Worm (Caenorhabditis elegans) whole organism, young adult: ENCODE results near the gene F17A9.5.
"Not testable (repeated sequence)": the region's sequence is repeated elsewhere in the genome, so short reads cannot be mapped to it uniquely, and the experiment has no call there.

Source experiments
- F39B2.1 ChIP-seq: fragments of 200-800 bp; sonication (Bioruptor generic); IDR thresholded peaks from 2 replicates; pipeline ENCODE4 v1.3.6; 2022; ENCODE audit warnings: missing genetic modification reagents, missing genetic modification characterization, missing compliant biosample characterization
- F49E8.2 ChIP-seq: sonication (generic microtip); optimal IDR thresholded peaks from 3 replicates; lab custom pipeline; 2017; ENCODE audit warnings: missing genetic modification characterization, mild to moderate bottlenecking, missing compliant biosample characterization, antibody characterized with exemption, moderate library complexity; ENCODE audit not compliant: insufficient read depth
- K12H6.12 ChIP-seq: fragments of 200-800 bp; sonication (Bioruptor generic); optimal IDR thresholded peaks from 2 replicates; lab custom pipeline; 2018; ENCODE audit warnings: mild to moderate bottlenecking, missing genetic modification characterization, missing compliant biosample characterization
- Y95B8A.8 ChIP-seq: fragments of 200-800 bp; sonication (Bioruptor generic); IDR thresholded peaks from 2 replicates; pipeline ENCODE4 v1.3.6; 2022; ENCODE audit warnings: missing genetic modification reagents, missing genetic modification characterization, missing compliant biosample characterization
- bed-1 ChIP-seq: fragments of 200-800 bp; sonication (Bioruptor generic); IDR thresholded peaks from 2 replicates; pipeline ENCODE4 v1.3.6; 2022; ENCODE audit warnings: missing genetic modification reagents, missing genetic modification characterization, missing compliant biosample characterization
- cebp-1 ChIP-seq, 2 experiments: fragments of 200-800 bp in 1 of 2; sonication (Bioruptor generic) in 1 of 2; sonication (generic microtip) in 1 of 2; IDR thresholded peaks in 1 of 2; optimal IDR thresholded peaks in 1 of 2; 2 replicates each; pipeline versions ENCODE4 v1.3.6 to Lab custom; 2017 to 2022; ENCODE audit warnings: missing compliant biosample characterization in 2 of 2, missing genetic modification characterization in 2 of 2, mild to moderate bottlenecking in 1 of 2, missing genetic modification reagents in 1 of 2, moderate library complexity in 1 of 2
- dox-1 ChIP-seq: fragments of 200-800 bp; sonication (Bioruptor generic); IDR thresholded peaks from 2 replicates; pipeline ENCODE4 v1.3.6; 2022; ENCODE audit warnings: missing genetic modification reagents, missing genetic modification characterization, missing compliant biosample characterization
- hrde-1 ChIP-seq: sonication (generic microtip); optimal IDR thresholded peaks from 2 replicates; lab custom pipeline; 2016; ENCODE audit warnings: missing genetic modification characterization, mild to moderate bottlenecking, missing compliant biosample characterization, moderate library complexity, missing genotype, missing genetic modification reagents, borderline replicate concordance
- hsf-1 ChIP-seq: fragments of 200-800 bp; sonication (Bioruptor generic); IDR thresholded peaks from 2 replicates; pipeline ENCODE4 v1.3.6; 2022; ENCODE audit warnings: missing genetic modification reagents, missing genetic modification characterization, missing compliant biosample characterization
- nhr-27 ChIP-seq: fragments of 200-800 bp; sonication (Bioruptor generic); optimal IDR thresholded peaks from 2 replicates; lab custom pipeline; 2018; ENCODE audit warnings: mild to moderate bottlenecking, missing genetic modification characterization, moderate library complexity, missing compliant biosample characterization
- pha-4 ChIP-seq: fragments of 150-350 bp; sonication (generic microtip); optimal IDR thresholded peaks from 2 replicates; lab custom pipeline; 2014; ENCODE audit warnings: missing biosample characterization, missing genetic modification reagents, missing genetic modification characterization
- snpc-3.4 ChIP-seq: sonication (generic microtip); optimal IDR thresholded peaks from 2 replicates; lab custom pipeline; 2017; ENCODE audit warnings: missing genetic modification characterization, mild to moderate bottlenecking, missing compliant biosample characterization, antibody characterized with exemption, moderate library complexity, missing genotype, missing genetic modification reagents
- zim-3 ChIP-seq: sonication (generic microtip); optimal IDR thresholded peaks from 2 replicates; lab custom pipeline; 2017; ENCODE audit warnings: mild to moderate bottlenecking, missing genetic modification characterization, moderate library complexity, missing compliant biosample characterization

ce11 chrV:6091592-6091991 is 21.2 kb downstream of the F17A9.5 start:
- TF ChIP-seq zim-3 (tag; lab: Kevin White, UChicago); hrde-1 (tag; lab: Kevin White, UChicago); bed-1 (GFP tag; lab: Robert Waterston, UW); K12H6.12; Y95B8A.8 (GFP tag; lab: Robert Waterston, UW); pha-4 (tag; lab: Kevin White, UChicago); snpc-3.4 (tag; lab: Kevin White, UChicago); dox-1 (GFP tag; lab: Robert Waterston, UW); cebp-1 (GFP tag; IDR thresholded peaks at IDR 0.05; lab: Robert Waterston, UW); cebp-1 (tag; optimal IDR thresholded peaks at IDR 0.05; lab: Kevin White, UChicago); hsf-1 (GFP tag; lab: Robert Waterston, UW); F39B2.1 (GFP tag; lab: Robert Waterston, UW); nhr-27 (tag; lab: Kevin White, UChicago); F49E8.2 (tag; lab: Kevin White, UChicago): not testable (repeated sequence)
